Worm (Caenorhabditis elegans) whole organism, L4 larva: Measurements from ENCODE around the gene T13C2.3.
"Not testable (repeated sequence)": the region's sequence is repeated elsewhere in the genome, so short reads cannot be mapped to it uniquely, and the experiment has no call there.

ENCODE experiments used
- F10B5.3 ChIP-seq: sonication (generic microtip); optimal IDR thresholded peaks from 2 replicates; lab custom pipeline; 2016; ENCODE audit warnings: mild to moderate bottlenecking, missing genetic modification characterization, missing compliant biosample characterization
- F37D6.2 ChIP-seq: sonication (generic microtip); optimal IDR thresholded peaks from 2 replicates; lab custom pipeline; 2016; ENCODE audit warnings: mild to moderate bottlenecking, missing genetic modification characterization, missing compliant biosample characterization
- R02D3.7 ChIP-seq: fragments of 150-350 bp; sonication (generic microtip); optimal IDR thresholded peaks from 3 replicates; lab custom pipeline; 2014; ENCODE audit warnings: missing biosample characterization, missing genetic modification characterization
- T20F7.1 ChIP-seq: fragments of 200-800 bp; sonication (Bioruptor generic); optimal IDR thresholded peaks from 2 replicates; lab custom pipeline; 2018; ENCODE audit warnings: mild to moderate bottlenecking, missing genetic modification characterization, missing compliant biosample characterization
- T26A8.4 ChIP-seq: fragments of 200-800 bp; sonication (Bioruptor generic); IDR thresholded peaks from 2 replicates; pipeline ENCODE4 v1.3.6; 2022; ENCODE audit warnings: missing genetic modification characterization, missing compliant biosample characterization
- Y5F2A.4 ChIP-seq: fragments of 200-800 bp; sonication (Bioruptor generic); optimal IDR thresholded peaks from 2 replicates; lab custom pipeline; 2018; ENCODE audit warnings: mild to moderate bottlenecking, missing genetic modification characterization, missing compliant biosample characterization
- aly-2 ChIP-seq: sonication (generic microtip); optimal IDR thresholded peaks from 2 replicates; lab custom pipeline; 2018; ENCODE audit warnings: missing biosample characterization, missing genetic modification characterization
- arid-1 ChIP-seq: fragments of 200-800 bp; sonication (Bioruptor generic); conservative IDR thresholded peaks from 2 replicates; pipeline ENCODE4 v1.3.6; 2022; ENCODE audit warnings: missing genetic modification reagents, missing genetic modification characterization, missing compliant biosample characterization
- attf-4 ChIP-seq: sonication (generic microtip); optimal IDR thresholded peaks from 3 replicates; lab custom pipeline; 2017; ENCODE audit warnings: missing biosample characterization, missing genetic modification characterization
- ceh-20 ChIP-seq: fragments of 200-800 bp; sonication (Bioruptor generic); IDR thresholded peaks from 2 replicates; pipeline ENCODE4 v1.3.6; 2022; ENCODE audit warnings: missing genetic modification reagents, missing genetic modification characterization, missing compliant biosample characterization
- ces-1 ChIP-seq: fragments of 150-350 bp; sonication (generic microtip); optimal IDR thresholded peaks from 4 replicates; lab custom pipeline; 2014; ENCODE audit warnings: missing biosample characterization, missing genetic modification reagents, missing genetic modification characterization
- ctbp-1 ChIP-seq: fragments of 200-800 bp; sonication (Bioruptor generic); IDR thresholded peaks from 2 replicates; pipeline ENCODE4 v1.3.6; 2022; ENCODE audit warnings: missing genetic modification reagents, missing genetic modification characterization, missing compliant biosample characterization
- daf-12 ChIP-seq: fragments of 150-350 bp; optimal IDR thresholded peaks from 2 replicates; lab custom pipeline; 2014; ENCODE audit warnings: missing biosample characterization, missing genetic modification reagents, missing genetic modification characterization
- daf-16 ChIP-seq, 3 experiments: sonication (generic microtip); optimal IDR thresholded peaks; 2 replicates each; lab custom pipeline; 2016 to 2017; ENCODE audit warnings: missing genetic modification characterization in 3 of 3, missing genetic modification reagents in 3 of 3, mild to moderate bottlenecking in 2 of 3, missing compliant biosample characterization in 2 of 3, missing biosample characterization in 1 of 3, moderate library complexity in 1 of 3
- dmd-6 ChIP-seq: fragments of 200-800 bp; sonication (Bioruptor generic); IDR thresholded peaks from 2 replicates; pipeline ENCODE4 v1.3.6; 2022; ENCODE audit warnings: missing genetic modification reagents, missing genetic modification characterization, missing compliant biosample characterization
- dmd-8 ChIP-seq: fragments of 200-800 bp; sonication (Bioruptor generic); IDR thresholded peaks from 2 replicates; pipeline ENCODE4 v1.3.6; 2022; ENCODE audit warnings: missing genetic modification characterization, missing compliant biosample characterization
- duxl-1 ChIP-seq: sonication (generic microtip); optimal IDR thresholded peaks from 2 replicates; lab custom pipeline; 2016; ENCODE audit warnings: mild to moderate bottlenecking, missing genetic modification characterization, moderate library complexity, missing compliant biosample characterization; ENCODE audit not compliant: poor library complexity
- egl-43 ChIP-seq: fragments of 200-800 bp; sonication (Bioruptor generic); IDR thresholded peaks from 2 replicates; pipeline ENCODE4 v1.3.6; 2022; ENCODE audit warnings: missing genetic modification reagents, missing genetic modification characterization, missing compliant biosample characterization
- gei-8 ChIP-seq: fragments of 200-800 bp; sonication (Bioruptor generic); optimal IDR thresholded peaks from 2 replicates; lab custom pipeline; 2018; ENCODE audit warnings: mild to moderate bottlenecking, missing genetic modification characterization, missing compliant biosample characterization
- hlh-30 ChIP-seq: sonication (generic microtip); optimal IDR thresholded peaks from 2 replicates; lab custom pipeline; 2017; ENCODE audit warnings: antibody characterized with exemption, mild to moderate bottlenecking, missing genetic modification characterization, missing compliant biosample characterization; ENCODE audit not compliant: insufficient read depth
- hmg-1.1 ChIP-seq: fragments of 200-800 bp; sonication (Bioruptor generic); IDR thresholded peaks from 2 replicates; pipeline ENCODE4 v1.3.6; 2022; ENCODE audit warnings: missing genetic modification reagents, missing genetic modification characterization, missing compliant biosample characterization
- lim-7 ChIP-seq: fragments of 200-800 bp; sonication (Bioruptor generic); IDR thresholded peaks from 2 replicates; pipeline ENCODE4 v1.3.6; 2022; ENCODE audit warnings: missing genetic modification characterization, missing compliant biosample characterization
- lin-15B ChIP-seq: fragments of 150-350 bp; sonication (generic microtip); optimal IDR thresholded peaks from 3 replicates; lab custom pipeline; 2014; ENCODE audit warnings: missing biosample characterization, missing genetic modification characterization
- lin-29 ChIP-seq: fragments of 200-800 bp; sonication (Bioruptor generic); IDR thresholded peaks from 2 replicates; pipeline ENCODE4 v1.3.6; 2022; ENCODE audit warnings: missing genetic modification reagents, missing genetic modification characterization, missing compliant biosample characterization
- mdl-1 ChIP-seq, 2 experiments: fragments of 150-350 bp in 1 of 2; sonication (generic microtip) in 1 of 2; optimal IDR thresholded peaks; 2 replicates each; lab custom pipeline; 2014 to 2017; ENCODE audit warnings: missing biosample characterization in 2 of 2, missing genetic modification characterization in 2 of 2
- nhr-11 ChIP-seq: fragments of 150-350 bp; optimal IDR thresholded peaks from 2 replicates; lab custom pipeline; 2014; ENCODE audit warnings: missing biosample characterization, missing genetic modification characterization
- nhr-111 ChIP-seq: fragments of 200-800 bp; sonication (Bioruptor generic); optimal IDR thresholded peaks from 2 replicates; lab custom pipeline; 2018; ENCODE audit warnings: mild to moderate bottlenecking, missing genetic modification characterization, missing compliant biosample characterization
- nhr-28 ChIP-seq: fragments of 150-350 bp; optimal IDR thresholded peaks from 2 replicates; lab custom pipeline; 2014; ENCODE audit warnings: missing biosample characterization, missing genetic modification characterization
- nhr-41 ChIP-seq: fragments of 200-800 bp; sonication (Bioruptor generic); IDR thresholded peaks from 2 replicates; pipeline ENCODE4 v1.3.6; 2022; ENCODE audit warnings: missing genetic modification reagents, missing genetic modification characterization, missing compliant biosample characterization
- nhr-48 ChIP-seq: sonication (generic microtip); optimal IDR thresholded peaks from 2 replicates; lab custom pipeline; 2016; ENCODE audit warnings: mild to moderate bottlenecking, missing genetic modification characterization, missing compliant biosample characterization
- nhr-6 ChIP-seq: fragments of 150-350 bp; optimal IDR thresholded peaks from 2 replicates; lab custom pipeline; 2014; ENCODE audit warnings: missing biosample characterization, missing genetic modification characterization
- nhr-76 ChIP-seq: fragments of 150-350 bp; optimal IDR thresholded peaks from 2 replicates; lab custom pipeline; 2014; ENCODE audit warnings: missing biosample characterization, missing genetic modification characterization
- nhr-77 ChIP-seq: fragments of 150-350 bp; optimal IDR thresholded peaks from 2 replicates; lab custom pipeline; 2014; ENCODE audit warnings: missing biosample characterization, missing genetic modification characterization
- pha-4 ChIP-seq, 2 experiments: fragments of 150-350 bp in 1 of 2; fragments of 200-800 bp in 1 of 2; sonication (Bioruptor generic) in 1 of 2; IDR thresholded peaks in 1 of 2; optimal IDR thresholded peaks in 1 of 2; 2 replicates each; pipeline versions ENCODE4 v1.3.6 to Lab custom; 2014 to 2022; ENCODE audit warnings: missing genetic modification characterization in 2 of 2, missing genetic modification reagents in 2 of 2, missing biosample characterization in 1 of 2, missing compliant biosample characterization in 1 of 2
- pqm-1 ChIP-seq: sonication (generic microtip); optimal IDR thresholded peaks from 2 replicates; lab custom pipeline; 2017; ENCODE audit warnings: missing biosample characterization, missing genetic modification characterization
- rbr-2 ChIP-seq: sonication (generic microtip); optimal IDR thresholded peaks from 2 replicates; lab custom pipeline; 2016; ENCODE audit warnings: missing genotype, missing genetic modification characterization, missing compliant biosample characterization
- saeg-2 ChIP-seq: fragments of 200-800 bp; sonication (Bioruptor generic); IDR thresholded peaks from 2 replicates; pipeline ENCODE4 v1.3.6; 2022; ENCODE audit warnings: missing genetic modification reagents, missing genetic modification characterization, missing compliant biosample characterization
- set-16 ChIP-seq: fragments of 200-800 bp; sonication (Bioruptor generic); IDR thresholded peaks from 2 replicates; pipeline ENCODE4 v1.3.6; 2022; ENCODE audit warnings: missing genetic modification reagents, missing genetic modification characterization, missing compliant biosample characterization
- snpc-1.2 ChIP-seq: fragments of 200-800 bp; sonication (Bioruptor generic); IDR thresholded peaks from 2 replicates; pipeline ENCODE4 v1.3.6; 2022; ENCODE audit warnings: missing genetic modification reagents, missing genetic modification characterization, missing compliant biosample characterization
- snpc-4 ChIP-seq: fragments of 150-350 bp; optimal IDR thresholded peaks from 2 replicates; lab custom pipeline; 2014; ENCODE audit warnings: missing biosample characterization, missing genetic modification characterization
- spr-1 ChIP-seq: sonication (generic microtip); optimal IDR thresholded peaks from 2 replicates; lab custom pipeline; 2016; ENCODE audit warnings: mild to moderate bottlenecking, missing genetic modification characterization, missing compliant biosample characterization
- tra-1 ChIP-seq: fragments of 200-800 bp; sonication (Bioruptor generic); IDR thresholded peaks from 2 replicates; pipeline ENCODE4 v1.3.6; 2022; ENCODE audit warnings: missing genetic modification reagents, missing genetic modification characterization, missing compliant biosample characterization
- unc-39 ChIP-seq: sonication (generic microtip); optimal IDR thresholded peaks from 2 replicates; lab custom pipeline; 2017; ENCODE audit warnings: missing biosample characterization, missing genetic modification characterization
- unc-62 ChIP-seq, 3 experiments: fragments of 150-350 bp in 1 of 3; sonication (generic microtip); optimal IDR thresholded peaks in 2 of 3; peaks in 1 of 3; 1 replicate in 1 of 3; 2 replicates in 2 of 3; lab custom pipeline; 2014 to 2017; ENCODE audit warnings: missing biosample characterization in 3 of 3, missing genetic modification characterization in 3 of 3, missing genetic modification reagents in 3 of 3, missing genotype in 1 of 3
- vab-7 ChIP-seq: fragments of 200-800 bp; sonication (Bioruptor generic); IDR thresholded peaks from 2 replicates; pipeline ENCODE4 v1.3.6; 2022; ENCODE audit warnings: missing genetic modification reagents, missing genetic modification characterization, missing compliant biosample characterization

The T13C2.3 gene

DNA sequence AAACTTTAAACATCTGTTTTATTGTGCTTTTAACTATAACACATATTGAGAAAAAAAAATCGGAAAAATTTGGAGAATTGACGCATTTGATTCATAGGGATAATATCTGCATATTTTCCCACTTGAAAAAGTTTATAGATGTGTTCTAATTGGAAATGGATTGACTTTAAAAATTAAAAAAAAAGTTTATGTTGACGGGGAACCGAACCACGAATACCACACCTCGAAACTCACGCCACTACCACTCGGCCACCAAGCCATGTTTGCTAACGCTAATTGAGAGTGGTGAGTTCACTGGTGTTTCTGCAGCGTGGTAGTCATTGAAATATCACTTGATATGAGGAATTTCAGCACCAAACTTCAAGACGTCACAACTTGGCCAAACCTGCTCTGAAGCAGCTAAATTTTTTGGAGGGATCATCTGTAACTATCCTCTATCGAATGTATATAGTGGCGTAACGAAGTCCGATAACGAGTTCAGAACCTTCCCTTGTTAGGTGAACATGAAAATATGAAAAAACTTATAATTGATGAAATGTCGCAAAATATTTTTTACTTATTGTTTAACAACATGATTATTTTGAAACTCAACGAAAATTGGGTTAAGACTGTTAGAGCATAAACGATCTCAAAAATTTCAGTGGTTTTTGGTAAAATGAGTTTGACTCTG, 8.9 kb downstream of the T13C2.3 start:
- 0 out of 2 replicates have a peak, but pooled peaks have one; percentile 8 for TF ChIP-seq dmd-6 (GFP tag; lab: Robert Waterston, UW)
- TF ChIP-seq dmd-8 = 0 out of 2 replicates have a peak, but pooled peaks have one; percentile 37
- TF ChIP-seq vab-7 = peak; percentile 59
- TF ChIP-seq pha-4 (GFP tag; IDR thresholded peaks at IDR 0.05; lab: Robert Waterston, UW) = 0 out of 2 replicates have a peak, but pooled peaks have one; percentile 22
- TF ChIP-seq pha-4 (tag; optimal IDR thresholded peaks at IDR 0.05; lab: Kevin White, UChicago) = not testable (repeated sequence)
- peak; percentile 40; the same call in 1 of the 2 replicates for TF ChIP-seq ctbp-1 (GFP tag; lab: Robert Waterston, UW)
- peak; percentile 28; the same call in 1 of the 2 replicates for TF ChIP-seq T26A8.4 (GFP tag; lab: Robert Waterston, UW)

DNA sequence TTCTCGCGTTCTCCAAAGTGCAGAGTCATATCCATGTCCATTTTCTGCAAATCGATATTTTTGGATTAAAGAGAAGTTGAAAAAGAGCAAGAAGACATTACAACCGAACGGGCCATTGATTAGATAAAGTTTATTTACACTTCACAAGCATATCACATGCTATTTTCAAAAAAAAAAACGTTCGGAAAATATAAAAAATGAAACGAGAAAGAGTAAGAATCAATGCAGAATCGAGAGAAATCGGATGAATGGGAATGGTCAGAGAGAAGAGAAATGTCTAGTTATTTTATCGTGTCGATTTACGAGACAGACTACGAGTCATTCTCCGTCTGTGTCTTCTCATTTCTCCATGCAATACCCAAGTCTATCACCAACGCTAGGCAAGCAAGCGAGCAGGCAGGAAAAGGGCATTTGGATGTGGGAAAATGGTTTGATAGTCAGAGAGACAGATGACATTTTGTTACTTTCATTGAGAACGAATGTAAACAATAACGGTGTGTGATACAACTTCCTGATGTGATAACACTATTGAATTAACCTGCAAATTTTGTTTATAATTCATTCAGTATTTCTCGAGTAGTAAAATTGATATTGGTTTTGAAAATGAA, 11.2 kb downstream of the T13C2.3 start, which contains the start of gene F31E8.4:
Gene F31E8.4, minus strand, starts transcription at position 51 of the 608 bp plus-strand sequence.
- no peak for TF ChIP-seq lin-29 (GFP tag; lab: Robert Waterston, UW)
- TF ChIP-seq R02D3.7 (tag; lab: Kevin White, UChicago) = peak; percentile 34
- no peak for TF ChIP-seq unc-39 (tag; lab: Kevin White, UChicago)
- TF ChIP-seq F37D6.2 (tag; lab: Kevin White, UChicago) = no peak
- TF ChIP-seq nhr-77 (tag; lab: Kevin White, UChicago) = peak; percentile 53
- peak in 1 of 2 experiments; percentile 15 for TF ChIP-seq mdl-1 (tag; optimal IDR thresholded peaks at IDR 0.05; lab: Kevin White, UChicago)
- no peak for TF ChIP-seq nhr-111 (GFP tag; lab: Kevin White, UChicago)
- TF ChIP-seq aly-2 (tag; lab: Kevin White, UChicago) = no peak
- TF ChIP-seq saeg-2 (GFP tag; lab: Robert Waterston, UW) = no peak
- TF ChIP-seq ces-1 = no peak
- TF ChIP-seq F10B5.3 (tag; lab: Kevin White, UChicago) = no peak
- no peak for TF ChIP-seq ctbp-1 (GFP tag; lab: Robert Waterston, UW)
- no peak for TF ChIP-seq egl-43 (GFP tag; lab: Robert Waterston, UW)
- TF ChIP-seq T20F7.1 (GFP tag; lab: Kevin White, UChicago) = no peak
- no peak for TF ChIP-seq set-16 (GFP tag; lab: Robert Waterston, UW)
- peak; percentile 1 for TF ChIP-seq nhr-6
- TF ChIP-seq duxl-1 = no peak
- TF ChIP-seq Y5F2A.4 (GFP tag; lab: Kevin White, UChicago) = no peak
- TF ChIP-seq snpc-4 = no peak
- no peak for TF ChIP-seq gei-8 (GFP tag; lab: Kevin White, UChicago)
- no peak for TF ChIP-seq arid-1 (GFP tag; lab: Robert Waterston, UW)
- TF ChIP-seq rbr-2 = no peak
- TF ChIP-seq nhr-41 (GFP tag; lab: Robert Waterston, UW) = no peak
- TF ChIP-seq attf-4 = no peak
- no peak for TF ChIP-seq daf-12 (tag; lab: Kevin White, UChicago)
- TF ChIP-seq ceh-20 (GFP tag; lab: Robert Waterston, UW) = no peak
- peak in 1 of 2 experiments; percentile 88 for TF ChIP-seq unc-62 (GFP tag; optimal IDR thresholded peaks at IDR 0.05 in 1 of 2; lab: Kevin White, UChicago)
- no peak for TF ChIP-seq unc-62 (tag; optimal IDR thresholded peaks at IDR 0.05; lab: Kevin White, UChicago)
- TF ChIP-seq snpc-1.2 (GFP tag; lab: Robert Waterston, UW) = no peak
- TF ChIP-seq lim-7 (GFP tag; lab: Robert Waterston, UW) = no peak
- TF ChIP-seq tra-1 (GFP tag; lab: Robert Waterston, UW) = 0 out of 2 replicates have a peak, but pooled peaks have one; percentile 18
- TF ChIP-seq daf-16 (GFP tag; optimal IDR thresholded peaks at IDR 0.05; lab: Kevin White, UChicago) = no peak
- peak; percentile 85 for TF ChIP-seq daf-16 (tag; optimal IDR thresholded peaks at IDR 0.05; lab: Kevin White, UChicago)
- peak; percentile 81 for TF ChIP-seq pqm-1
- no peak for TF ChIP-seq spr-1 (tag; lab: Kevin White, UChicago)
- no peak for TF ChIP-seq nhr-11 (tag; lab: Kevin White, UChicago)
- peak; percentile 88 for TF ChIP-seq nhr-28 (tag; lab: Kevin White, UChicago)
- no peak for TF ChIP-seq nhr-76 (tag; lab: Kevin White, UChicago)
- TF ChIP-seq nhr-48 = no peak
- TF ChIP-seq hmg-1.1 (GFP tag; lab: Robert Waterston, UW) = no peak
- peak; percentile 24 for TF ChIP-seq hlh-30 (tag; lab: Kevin White, UChicago)
- TF ChIP-seq lin-15B = no peak
- TF ChIP-seq pha-4 (GFP tag; IDR thresholded peaks at IDR 0.05; lab: Robert Waterston, UW) = no peak
- no peak for TF ChIP-seq pha-4 (tag; optimal IDR thresholded peaks at IDR 0.05; lab: Kevin White, UChicago)
